Fruit fly (Drosophila melanogaster) whole organism, embryonic: ENCODE data around the gene Sbf.

Experiments
- C15 ChIP-seq: fragments of 200-800 bp; sonication (Bioruptor generic); IDR thresholded peaks from 3 replicates; pipeline ENCODE4 v1.3.6; 2022; ENCODE audit warnings: missing biosample characterization, missing genetic modification characterization
- CG10274 ChIP-seq: fragments of 200-800 bp; sonication (Bioruptor generic); optimal IDR thresholded peaks from 3 replicates; lab custom pipeline; 2017; ENCODE audit warnings: missing biosample characterization, mild to moderate bottlenecking, missing genetic modification characterization
- CG10543 ChIP-seq: fragments of 200-800 bp; sonication (Bioruptor generic); optimal IDR thresholded peaks from 3 replicates; lab custom pipeline; 2017; ENCODE audit warnings: missing biosample characterization, mild to moderate bottlenecking, missing genetic modification characterization, moderate library complexity
- CG12236 ChIP-seq: fragments of 200-800 bp; sonication (Bioruptor generic); optimal IDR thresholded peaks from 2 replicates; lab custom pipeline; 2016; ENCODE audit warnings: missing biosample characterization, missing genetic modification characterization
- CG12942 ChIP-seq: fragments of 200-800 bp; sonication (Bioruptor generic); optimal IDR thresholded peaks from 3 replicates; lab custom pipeline; 2016; ENCODE audit warnings: missing biosample characterization, missing genetic modification characterization
- CG13775 ChIP-seq: fragments of 200-800 bp; sonication (Bioruptor generic); optimal IDR thresholded peaks from 3 replicates; lab custom pipeline; 2017; ENCODE audit warnings: missing biosample characterization, mild to moderate bottlenecking, missing genetic modification characterization
- CG15696 ChIP-seq: fragments of 200-800 bp; sonication (Bioruptor generic); optimal IDR thresholded peaks from 2 replicates; lab custom pipeline; 2019; ENCODE audit warnings: missing biosample characterization, mild to moderate bottlenecking, missing genetic modification characterization, moderate library complexity
- CG18619 ChIP-seq: fragments of 200-800 bp; sonication (Bioruptor generic); optimal IDR thresholded peaks from 3 replicates; lab custom pipeline; 2017; ENCODE audit warnings: missing biosample characterization, mild to moderate bottlenecking, missing genetic modification characterization
- CG2202 ChIP-seq: fragments of 200-800 bp; sonication (Bioruptor generic); optimal IDR thresholded peaks from 2 replicates; lab custom pipeline; 2018; ENCODE audit warnings: missing biosample characterization, mild to moderate bottlenecking, missing genetic modification characterization
- CG4424 ChIP-seq: fragments of 200-800 bp; sonication (Bioruptor generic); optimal IDR thresholded peaks from 3 replicates; lab custom pipeline; 2016; ENCODE audit warnings: missing biosample characterization, missing genetic modification characterization
- CG6683 ChIP-seq: fragments of 200-800 bp; sonication (Bioruptor generic); optimal IDR thresholded peaks from 2 replicates; lab custom pipeline; 2017; ENCODE audit warnings: missing biosample characterization, mild to moderate bottlenecking, missing genetic modification characterization, missing genetic modification reagents
- CG6813 ChIP-seq: fragments of 200-800 bp; sonication (Bioruptor generic); optimal IDR thresholded peaks from 2 replicates; lab custom pipeline; 2017; ENCODE audit warnings: missing biosample characterization, missing genetic modification characterization, mild to moderate bottlenecking, moderate library complexity, missing genetic modification reagents
- CG7372 ChIP-seq: fragments of 200-800 bp; sonication (Bioruptor generic); IDR thresholded peaks from 2 replicates; pipeline ENCODE4 v1.3.6; 2022; ENCODE audit warnings: missing biosample characterization, missing genetic modification characterization
- CG7963 ChIP-seq: fragments of 200-800 bp; sonication (Bioruptor generic); IDR thresholded peaks from 3 replicates; pipeline ENCODE4 v1.3.6; 2022; ENCODE audit warnings: missing biosample characterization, missing genetic modification characterization; ENCODE audit not compliant: partially characterized antibody
- CG9797 ChIP-seq: fragments of 200-800 bp; sonication (Bioruptor generic); optimal IDR thresholded peaks from 3 replicates; lab custom pipeline; 2018; ENCODE audit warnings: missing biosample characterization, mild to moderate bottlenecking, missing genetic modification characterization
- CG9876 ChIP-seq: fragments of 200-800 bp; sonication (Bioruptor generic); optimal IDR thresholded peaks from 2 replicates; lab custom pipeline; 2016; ENCODE audit warnings: missing biosample characterization, missing genetic modification characterization
- Dll ChIP-seq: fragments of 200-800 bp; sonication (Bioruptor generic); IDR thresholded peaks from 4 replicates; pipeline ENCODE4 v1.3.6; 2022; ENCODE audit warnings: missing biosample characterization, missing genetic modification characterization; ENCODE audit not compliant: partially characterized antibody
- HmgD ChIP-seq: fragments of 200-800 bp; sonication (Bioruptor generic); optimal IDR thresholded peaks from 3 replicates; lab custom pipeline; 2016; ENCODE audit warnings: missing biosample characterization, missing genetic modification characterization
- Hr39 ChIP-seq: fragments of >200 bp; optimal IDR thresholded peaks from 2 replicates; lab custom pipeline; 2017
- Hr78 ChIP-seq, 2 experiments: fragments of 200-800 bp in 1 of 2; fragments of >200 bp in 1 of 2; sonication (Bioruptor generic) in 1 of 2; optimal IDR thresholded peaks; 2 replicates each; lab custom pipeline; 2017 to 2019; ENCODE audit warnings: missing biosample characterization in 2 of 2, missing genetic modification characterization in 2 of 2, mild to moderate bottlenecking in 1 of 2, moderate library complexity in 1 of 2
- Kr ChIP-seq: fragments of 200-800 bp; sonication (Bioruptor generic); optimal IDR thresholded peaks from 2 replicates; lab custom pipeline; 2017; ENCODE audit warnings: missing biosample characterization, mild to moderate bottlenecking, missing genetic modification characterization
- MBD-R2 ChIP-seq: fragments of 200-800 bp; sonication (Bioruptor generic); IDR thresholded peaks from 2 replicates; pipeline ENCODE4 v1.3.6; 2022; ENCODE audit warnings: missing biosample characterization, missing genetic modification characterization
- NK7.1 ChIP-seq: fragments of 200-800 bp; sonication (Bioruptor generic); optimal IDR thresholded peaks from 3 replicates; lab custom pipeline; 2016; ENCODE audit warnings: missing biosample characterization, missing genetic modification characterization
- TFAM ChIP-seq: fragments of 200-800 bp; sonication (Bioruptor generic); optimal IDR thresholded peaks from 2 replicates; lab custom pipeline; 2017; ENCODE audit warnings: missing biosample characterization, missing genetic modification characterization, inconsistent platforms
- Vsx1 ChIP-seq: fragments of 200-800 bp; sonication (Bioruptor generic); optimal IDR thresholded peaks from 2 replicates; lab custom pipeline; 2017; ENCODE audit warnings: missing biosample characterization, mild to moderate bottlenecking, missing genetic modification characterization, missing genetic modification reagents
- abd-A ChIP-seq: fragments of 200-800 bp; sonication (Bioruptor generic); optimal IDR thresholded peaks from 3 replicates; lab custom pipeline; 2019; ENCODE audit warnings: missing biosample characterization, mild to moderate bottlenecking, missing genetic modification characterization, moderate library complexity
- aop ChIP-seq: fragments of 200-800 bp; sonication (Bioruptor generic); IDR thresholded peaks from 2 replicates; pipeline ENCODE4 v1.3.6; 2022; ENCODE audit warnings: missing biosample characterization, missing genetic modification characterization
- bigmax ChIP-seq: fragments of 200-800 bp; sonication (Bioruptor generic); optimal IDR thresholded peaks from 2 replicates; lab custom pipeline; 2018; ENCODE audit warnings: missing biosample characterization, mild to moderate bottlenecking, missing genetic modification characterization
- caup ChIP-seq: fragments of 200-800 bp; sonication (Bioruptor generic); optimal IDR thresholded peaks from 3 replicates; lab custom pipeline; 2017; ENCODE audit warnings: missing biosample characterization, mild to moderate bottlenecking, missing genetic modification characterization, moderate library complexity; ENCODE audit not compliant: severe bottlenecking
- danr ChIP-seq: fragments of 200-800 bp; sonication (Bioruptor generic); IDR thresholded peaks from 2 replicates; pipeline ENCODE4 v1.3.6; 2022; ENCODE audit warnings: missing biosample characterization, missing genetic modification characterization
- fd96Cb ChIP-seq: fragments of 200-800 bp; sonication (Bioruptor generic); optimal IDR thresholded peaks from 2 replicates; lab custom pipeline; 2018; ENCODE audit warnings: missing biosample characterization, mild to moderate bottlenecking, missing genetic modification characterization, moderate library complexity
- fru ChIP-seq: fragments of >200 bp; optimal IDR thresholded peaks from 2 replicates; lab custom pipeline; 2017
- gem ChIP-seq: fragments of 200-800 bp; sonication (Bioruptor generic); optimal IDR thresholded peaks from 2 replicates; lab custom pipeline; 2019; ENCODE audit warnings: missing biosample characterization, mild to moderate bottlenecking, missing genetic modification characterization, moderate library complexity
- gro ChIP-seq: fragments of 200-800 bp; sonication (Bioruptor generic); optimal IDR thresholded peaks from 2 replicates; lab custom pipeline; 2016; ENCODE audit warnings: missing biosample characterization, missing genetic modification characterization
- gt ChIP-seq: fragments of 200-800 bp; sonication (Bioruptor generic); IDR thresholded peaks from 2 replicates; pipeline ENCODE4 v1.3.6; 2022; ENCODE audit warnings: missing biosample characterization, missing genetic modification characterization
- h ChIP-seq: fragments of >200 bp; optimal IDR thresholded peaks from 2 replicates; lab custom pipeline; 2017
- hth ChIP-seq: fragments of >200 bp; optimal IDR thresholded peaks from 2 replicates; lab custom pipeline; 2017; ENCODE audit warnings: inconsistent platforms
- knrl ChIP-seq: fragments of 200-800 bp; sonication (Bioruptor generic); IDR thresholded peaks from 3 replicates; pipeline ENCODE4 v1.3.6; 2022; ENCODE audit warnings: missing biosample characterization, missing genetic modification characterization; ENCODE audit not compliant: partially characterized antibody
- maf-S ChIP-seq: fragments of 200-800 bp; sonication (Bioruptor generic); optimal IDR thresholded peaks from 2 replicates; lab custom pipeline; 2016; ENCODE audit warnings: missing biosample characterization, missing genetic modification characterization
- pan ChIP-seq, 4 experiments: fragments of >200 bp in 3 of 4; fragments of 200-800 bp in 1 of 4; sonication (Bioruptor generic) in 1 of 4; optimal IDR thresholded peaks in 3 of 4; IDR thresholded peaks in 1 of 4; 2 replicates each; pipeline versions ENCODE4 v1.3.6 to Lab custom; 2017 to 2022; ENCODE audit warnings: missing biosample characterization in 2 of 4, missing genetic modification characterization in 2 of 4, mixed read lengths in 1 of 4
- phol ChIP-seq: fragments of 200-800 bp; sonication (Bioruptor generic); optimal IDR thresholded peaks from 3 replicates; lab custom pipeline; 2018; ENCODE audit warnings: missing biosample characterization, mild to moderate bottlenecking, missing genetic modification characterization, moderate library complexity
- rib ChIP-seq: fragments of 200-800 bp; sonication (Bioruptor generic); IDR thresholded peaks from 2 replicates; pipeline ENCODE4 v1.3.6; 2022; ENCODE audit warnings: missing biosample characterization, missing genetic modification characterization
- seq ChIP-seq: fragments of 200-800 bp; sonication (Bioruptor generic); IDR thresholded peaks from 2 replicates; pipeline ENCODE4 v1.3.6; 2022; ENCODE audit warnings: missing biosample characterization, missing genetic modification characterization
- shn ChIP-seq: fragments of 200-800 bp; sonication (Bioruptor generic); optimal IDR thresholded peaks from 3 replicates; lab custom pipeline; 2016; ENCODE audit warnings: missing biosample characterization, missing genetic modification characterization
- sim ChIP-seq: fragments of 200-800 bp; sonication (Bioruptor generic); IDR thresholded peaks from 2 replicates; pipeline ENCODE4 v1.3.6; 2022; ENCODE audit warnings: missing biosample characterization, missing genetic modification characterization
- sima ChIP-seq: fragments of 200-800 bp; sonication (Bioruptor generic); optimal IDR thresholded peaks from 2 replicates; lab custom pipeline; 2016; ENCODE audit warnings: missing biosample characterization, missing genetic modification characterization
- ssp ChIP-seq: fragments of 200-800 bp; sonication (Bioruptor generic); IDR thresholded peaks from 2 replicates; pipeline ENCODE4 v1.3.6; 2022; ENCODE audit warnings: missing biosample characterization, missing genetic modification characterization
- ttk ChIP-seq: fragments of 200-800 bp; sonication (Bioruptor generic); IDR thresholded peaks from 2 replicates; pipeline ENCODE4 v2.1.2; 2022; ENCODE audit warnings: missing biosample characterization, missing genetic modification characterization
- twi ChIP-seq: fragments of 200-800 bp; optimal IDR thresholded peaks from 2 replicates; lab custom pipeline; 2019; ENCODE audit warnings: missing biosample characterization, mild to moderate bottlenecking, missing genetic modification characterization, moderate library complexity
- unc-4 ChIP-seq: fragments of 200-800 bp; sonication (Bioruptor generic); IDR thresholded peaks from 2 replicates; pipeline ENCODE4 v1.3.6; 2022; ENCODE audit warnings: missing biosample characterization, missing genetic modification characterization; ENCODE audit not compliant: partially characterized antibody
- zf30C ChIP-seq: fragments of 200-800 bp; sonication (Bioruptor generic); optimal IDR thresholded peaks from 3 replicates; lab custom pipeline; 2018; ENCODE audit warnings: missing biosample characterization, mild to moderate bottlenecking, missing genetic modification characterization

The Sbf gene

dm6 chr3R:11764279-11764880 is 32.4 kb downstream of the Sbf start, which contains the start of gene Lk6 (continued):
- TF ChIP-seq CG9797 (GFP tag; lab: Kevin White, UChicago) (peak; percentile 100), bigmax (GFP tag; lab: Kevin White, UChicago) (peak; percentile 48), NK7.1 (GFP tag; lab: Kevin White, UChicago) (no peak), hth (lab: Kevin White, UChicago) (no peak), rib (GFP tag; lab: Robert Waterston, UW) (no peak), CG10274 (GFP tag; lab: Kevin White, UChicago) (no peak), phol (tag; lab: Kevin White, UChicago) (peak; percentile 88), unc-4 (GFP tag; lab: Robert Waterston, UW) (no peak), gt (GFP tag; lab: Robert Waterston, UW) (no peak), sima (GFP tag; lab: Kevin White, UChicago) (no peak), CG13775 (GFP tag; lab: Kevin White, UChicago) (peak; percentile 1), CG10543 (GFP tag; lab: Kevin White, UChicago) (peak; percentile 82), gro (peak; percentile 83), ttk (no peak), CG2202 (tag; lab: Kevin White, UChicago) (peak; percentile 35), TFAM (GFP tag; lab: Kevin White, UChicago) (no peak), CG7372 (GFP tag; lab: Robert Waterston, UW) (no peak), knrl (GFP tag; lab: Robert Waterston, UW) (no peak), HmgD (peak; percentile 20), zf30C (GFP tag; lab: Kevin White, UChicago) (peak; percentile 7), Vsx1 (GFP tag; lab: Kevin White, UChicago) (no peak), aop (GFP tag; lab: Robert Waterston, UW) (no peak), fd96Cb (tag; lab: Kevin White, UChicago) (no peak), CG4424 (GFP tag; lab: Kevin White, UChicago) (peak; percentile 42), CG6683 (GFP tag; lab: Kevin White, UChicago) (no peak), abd-A (tag; lab: Kevin White, UChicago) (no peak), pan (optimal IDR thresholded peaks at IDR 0.05; lab: Kevin White, UChicago) (no peak), pan (GFP tag; optimal IDR thresholded peaks at IDR 0.05 in 1 of 2, IDR thresholded peaks at IDR 0.05 in 1 of 2) (no peak), fru (lab: Kevin White, UChicago) (no peak), danr (no peak), CG12942 (GFP tag; lab: Kevin White, UChicago) (no peak), Hr78 (GFP tag; optimal IDR thresholded peaks at IDR 0.05; lab: Kevin White, UChicago) (peak in 1 of 2 experiments; percentile 28), Hr39 (no peak), CG6813 (GFP tag; lab: Kevin White, UChicago) (peak; percentile 34), MBD-R2 (no peak), Kr (GFP tag; lab: Kevin White, UChicago) (no peak), sim (GFP tag; lab: Robert Waterston, UW) (no peak), ssp (GFP tag; lab: Robert Waterston, UW) (no peak), CG9876 (GFP tag; lab: Kevin White, UChicago) (peak; percentile 6), CG7963 (GFP tag; lab: Robert Waterston, UW) (no peak), gem (tag; lab: Kevin White, UChicago) (peak; percentile 42), CG15696 (tag; lab: Kevin White, UChicago) (no peak), h (no peak), Dll (GFP tag; lab: Robert Waterston, UW) (no peak), CG12236 (GFP tag; lab: Kevin White, UChicago) (no peak), caup (GFP tag; lab: Kevin White, UChicago) (peak; percentile 82), seq (no peak), shn (GFP tag; lab: Kevin White, UChicago) (peak; percentile 37), maf-S (GFP tag; lab: Kevin White, UChicago) (no peak), twi (tag; lab: Kevin White, UChicago) (peak; percentile 9), C15 (GFP tag; lab: Robert Waterston, UW) (no peak), CG18619 (GFP tag; lab: Kevin White, UChicago) (peak; percentile 65)
